Fruit fly (Drosophila melanogaster) whole organism, prepupa: ENCODE measurements around the gene hale.

Experiments used
- Blimp-1 ChIP-seq: fragments of 200-800 bp; sonication (Bioruptor generic); optimal IDR thresholded peaks from 3 replicates; lab custom pipeline; 2017; ENCODE audit warnings: missing biosample characterization, missing genetic modification characterization, mild to moderate bottlenecking, moderate library complexity, missing genetic modification reagents
- CG11294 ChIP-seq: fragments of 200-800 bp; sonication (Bioruptor generic); IDR thresholded peaks from 2 replicates; pipeline ENCODE4 v1.3.6; 2022; ENCODE audit warnings: missing biosample characterization, missing genetic modification characterization
- CG11902 ChIP-seq: fragments of 200-800 bp; sonication (Bioruptor generic); optimal IDR thresholded peaks from 3 replicates; lab custom pipeline; 2016; ENCODE audit warnings: missing biosample characterization, missing genetic modification characterization
- CG16779 ChIP-seq: fragments of 200-800 bp; sonication (Bioruptor generic); optimal IDR thresholded peaks from 3 replicates; lab custom pipeline; 2017; ENCODE audit warnings: missing biosample characterization, mild to moderate bottlenecking, missing genetic modification characterization
- CG31627 ChIP-seq: fragments of 200-800 bp; sonication (Bioruptor generic); optimal IDR thresholded peaks from 3 replicates; lab custom pipeline; 2016; ENCODE audit warnings: missing biosample characterization, missing genetic modification characterization
- CG32006 ChIP-seq: fragments of 200-800 bp; sonication (Bioruptor generic); optimal IDR thresholded peaks from 3 replicates; lab custom pipeline; 2017; ENCODE audit warnings: missing biosample characterization, mild to moderate bottlenecking, missing genetic modification characterization
- CG34406 ChIP-seq: fragments of 200-800 bp; sonication (Bioruptor generic); optimal IDR thresholded peaks from 3 replicates; lab custom pipeline; 2016; ENCODE audit warnings: missing biosample characterization, missing genetic modification characterization
- CG4318 ChIP-seq: fragments of 200-800 bp; sonication (Bioruptor generic); optimal IDR thresholded peaks from 3 replicates; lab custom pipeline; 2017; ENCODE audit warnings: missing biosample characterization, mild to moderate bottlenecking, missing genetic modification characterization
- CG6276 ChIP-seq: fragments of 200-800 bp; sonication (Bioruptor generic); optimal IDR thresholded peaks from 2 replicates; lab custom pipeline; 2017; ENCODE audit warnings: missing biosample characterization, mild to moderate bottlenecking, missing genetic modification characterization
- CG6792 ChIP-seq: fragments of 200-800 bp; sonication (Bioruptor generic); optimal IDR thresholded peaks from 3 replicates; lab custom pipeline; 2016; ENCODE audit warnings: missing biosample characterization, missing genetic modification characterization
- CG6808 ChIP-seq: fragments of 200-800 bp; sonication (Bioruptor generic); optimal IDR thresholded peaks from 3 replicates; lab custom pipeline; 2017; ENCODE audit warnings: missing biosample characterization, missing genetic modification characterization, mild to moderate bottlenecking, moderate library complexity, missing genetic modification reagents
- CG6854 ChIP-seq: fragments of 200-800 bp; sonication (Bioruptor generic); optimal IDR thresholded peaks from 2 replicates; lab custom pipeline; 2017; ENCODE audit warnings: missing biosample characterization, mild to moderate bottlenecking, missing genetic modification characterization
- CG8319 ChIP-seq: fragments of 200-800 bp; sonication (Bioruptor generic); optimal IDR thresholded peaks from 3 replicates; lab custom pipeline; 2016; ENCODE audit warnings: missing biosample characterization, missing genetic modification characterization
- Eip75B ChIP-seq: fragments of 200-800 bp; sonication (Bioruptor generic); optimal IDR thresholded peaks from 3 replicates; lab custom pipeline; 2016; ENCODE audit warnings: missing biosample characterization, missing genetic modification characterization
- Eip78C ChIP-seq: fragments of 200-800 bp; sonication (Bioruptor generic); peaks from one replicate; lab custom pipeline; 2016; ENCODE audit warnings: missing biosample characterization, missing genetic modification characterization
- Eip93F ChIP-seq: fragments of 200-800 bp; sonication (Bioruptor generic); optimal IDR thresholded peaks from 2 replicates; lab custom pipeline; 2016; ENCODE audit warnings: missing biosample characterization, mild to moderate bottlenecking, missing genetic modification characterization
- Hr38 ChIP-seq: sonication (Bioruptor generic); optimal IDR thresholded peaks from 2 replicates; lab custom pipeline; 2016; ENCODE audit warnings: missing biosample characterization, missing genetic modification characterization
- Hr4 ChIP-seq: fragments of 200-800 bp; sonication (Bioruptor generic); optimal IDR thresholded peaks from 3 replicates; lab custom pipeline; 2016; ENCODE audit warnings: missing biosample characterization, missing genetic modification characterization
- Lpt ChIP-seq: fragments of 200-800 bp; sonication (Bioruptor generic); optimal IDR thresholded peaks from 3 replicates; lab custom pipeline; 2016; ENCODE audit warnings: missing biosample characterization, missing genetic modification characterization
- Smox ChIP-seq: fragments of 200-800 bp; sonication (Bioruptor generic); optimal IDR thresholded peaks from 3 replicates; lab custom pipeline; 2016; ENCODE audit warnings: missing biosample characterization, missing genetic modification characterization
- Sox102F ChIP-seq: fragments of 200-800 bp; sonication (Bioruptor generic); optimal IDR thresholded peaks from 2 replicates; lab custom pipeline; 2016; ENCODE audit warnings: missing biosample characterization, mild to moderate bottlenecking, missing genetic modification characterization
- acj6 ChIP-seq: fragments of 200-800 bp; sonication (Bioruptor generic); optimal IDR thresholded peaks from 3 replicates; lab custom pipeline; 2016; ENCODE audit warnings: missing biosample characterization, missing genetic modification characterization
- cyc ChIP-seq: fragments of 200-800 bp; sonication (Bioruptor generic); optimal IDR thresholded peaks from 3 replicates; lab custom pipeline; 2016; ENCODE audit warnings: missing biosample characterization, missing genetic modification characterization
- dac ChIP-seq: fragments of 200-800 bp; sonication (Bioruptor generic); optimal IDR thresholded peaks from 2 replicates; lab custom pipeline; 2017; ENCODE audit warnings: missing biosample characterization, mild to moderate bottlenecking, missing genetic modification characterization
- dsx ChIP-seq: fragments of 200-800 bp; optimal IDR thresholded peaks from 3 replicates; lab custom pipeline; 2019; ENCODE audit warnings: missing biosample characterization, mild to moderate bottlenecking, missing genetic modification characterization, moderate library complexity; ENCODE audit not compliant: poor library complexity, severe bottlenecking
- eg ChIP-seq: fragments of 200-800 bp; sonication (Bioruptor generic); IDR thresholded peaks from 3 replicates; pipeline ENCODE4 v1.3.6; 2022; ENCODE audit warnings: missing biosample characterization, missing genetic modification characterization
- esn ChIP-seq: fragments of 200-800 bp; sonication (Bioruptor generic); optimal IDR thresholded peaks from 2 replicates; lab custom pipeline; 2016; ENCODE audit warnings: missing biosample characterization, mild to moderate bottlenecking, missing genetic modification characterization, moderate library complexity
- fd85E ChIP-seq: fragments of 200-800 bp; sonication (Bioruptor generic); optimal IDR thresholded peaks from 3 replicates; lab custom pipeline; 2016; ENCODE audit warnings: missing biosample characterization, missing genetic modification characterization
- fkh ChIP-seq: fragments of 200-800 bp; sonication (Bioruptor generic); optimal IDR thresholded peaks from 3 replicates; lab custom pipeline; 2017; ENCODE audit warnings: missing biosample characterization, mild to moderate bottlenecking, missing genetic modification characterization, moderate library complexity
- lz ChIP-seq: fragments of 200-800 bp; sonication (Bioruptor generic); optimal IDR thresholded peaks from 3 replicates; lab custom pipeline; 2016; ENCODE audit warnings: missing biosample characterization, missing genetic modification characterization
- pdm3 ChIP-seq: fragments of 200-800 bp; sonication (Bioruptor generic); optimal IDR thresholded peaks from 3 replicates; lab custom pipeline; 2016; ENCODE audit warnings: missing biosample characterization, missing genetic modification characterization
- ss ChIP-seq, 2 experiments: fragments of 200-800 bp; sonication (Bioruptor generic); optimal IDR thresholded peaks; 2 replicates in 1 of 2; 3 replicates in 1 of 2; lab custom pipeline; 2017 to 2018; ENCODE audit warnings: mild to moderate bottlenecking in 2 of 2, missing biosample characterization in 2 of 2, missing genetic modification characterization in 2 of 2, moderate library complexity in 1 of 2
- svp ChIP-seq: fragments of 200-800 bp; sonication (Bioruptor generic); peaks from one replicate; lab custom pipeline; 2016; ENCODE audit warnings: missing biosample characterization, missing genetic modification characterization
- topi ChIP-seq: fragments of 200-800 bp; sonication (Bioruptor generic); optimal IDR thresholded peaks from 3 replicates; lab custom pipeline; 2016; ENCODE audit warnings: missing biosample characterization, missing genetic modification characterization
- vri ChIP-seq: fragments of 200-800 bp; sonication (Bioruptor generic); optimal IDR thresholded peaks from 3 replicates; lab custom pipeline; 2016; ENCODE audit warnings: missing biosample characterization, mild to moderate bottlenecking, missing genetic modification characterization

The hale gene

DNA sequence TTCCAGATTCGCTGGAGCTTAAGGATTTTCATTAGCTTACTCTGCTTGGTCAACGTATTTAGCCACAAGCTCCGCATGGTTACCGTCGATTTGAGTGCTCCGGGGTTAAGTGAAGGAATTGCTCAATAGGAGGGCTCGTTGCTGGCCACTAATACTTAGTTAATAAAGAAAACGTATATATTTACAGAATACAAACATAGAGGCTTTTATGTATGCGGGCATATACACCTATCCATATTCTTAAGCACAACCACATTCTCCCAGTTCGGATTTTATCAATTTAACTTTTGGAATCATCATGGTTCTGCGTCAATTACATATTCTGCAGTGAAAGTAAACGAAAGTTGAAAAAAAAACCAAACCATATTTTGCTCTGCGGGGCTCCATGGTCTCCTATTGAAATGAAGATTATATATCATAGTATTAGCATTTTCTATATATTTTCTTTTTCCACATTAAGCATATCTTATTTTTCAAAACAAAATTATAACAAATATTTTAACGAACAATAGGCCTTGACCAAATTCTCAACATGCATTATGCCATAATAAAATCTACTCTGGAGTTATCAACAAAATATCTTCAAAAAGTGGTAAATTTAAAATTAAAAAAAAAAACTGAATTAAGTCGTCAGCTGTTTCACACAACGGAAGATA lies 14.5 kb upstream of the hale start, which contains the start of the genes Tom20 and Gabat:
TSS of gene Tom20 (plus strand) at position 564 of the 656 bp plus-strand sequence.
TSS of gene Gabat (minus strand) at position 606 of the 656 bp plus-strand sequence.
- TF ChIP-seq acj6 (GFP tag; lab: Kevin White, UChicago) (no peak), Eip78C (GFP tag; lab: Kevin White, UChicago) (peak; percentile 68)

DNA sequence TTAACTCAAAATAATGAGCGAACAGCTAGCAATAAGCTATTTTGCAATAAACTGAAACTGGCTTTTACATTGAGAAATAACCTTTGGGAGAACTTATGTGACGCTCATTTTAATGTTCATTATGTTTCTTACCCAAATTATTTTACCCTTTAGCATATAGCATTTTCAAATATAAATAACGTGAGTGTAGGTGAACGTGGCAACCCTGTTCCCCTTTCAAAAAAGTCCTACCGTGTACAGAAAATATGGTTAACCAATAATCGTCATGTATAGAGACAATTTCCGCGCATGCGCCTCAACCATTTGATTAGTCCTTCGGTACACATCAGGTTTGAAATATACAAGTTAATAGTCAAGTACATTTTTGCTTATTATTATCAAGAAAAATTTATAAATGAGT lies 8.3 kb upstream of the hale start:
- TF ChIP-seq CG16779: no peak
- no peak for TF ChIP-seq CG6854 (GFP tag; lab: Kevin White, UChicago)
- TF ChIP-seq pdm3 (GFP tag; lab: Kevin White, UChicago): no peak
- no peak for TF ChIP-seq eg
- TF ChIP-seq svp: no peak
- no peak for TF ChIP-seq Blimp-1 (GFP tag; lab: Kevin White, UChicago)
- no peak for TF ChIP-seq CG8319
- TF ChIP-seq esn (GFP tag; lab: Kevin White, UChicago): no peak
- TF ChIP-seq Hr38: no peak
- TF ChIP-seq cyc: no peak
- no peak for TF ChIP-seq vri
- TF ChIP-seq CG32006 (GFP tag; lab: Kevin White, UChicago): no peak
- TF ChIP-seq dsx (GFP tag; lab: Kevin White, UChicago): no peak
- no peak for TF ChIP-seq CG11902
- TF ChIP-seq Sox102F: no peak
- no peak for TF ChIP-seq CG6808 (GFP tag; lab: Kevin White, UChicago)
- TF ChIP-seq Lpt: no peak
- no peak for TF ChIP-seq ss (GFP tag; optimal IDR thresholded peaks at IDR 0.05; lab: Kevin White, UChicago)
- no peak for TF ChIP-seq dac (GFP tag; lab: Kevin White, UChicago)
- no peak for TF ChIP-seq Eip75B (GFP tag; lab: Kevin White, UChicago)

DNA sequence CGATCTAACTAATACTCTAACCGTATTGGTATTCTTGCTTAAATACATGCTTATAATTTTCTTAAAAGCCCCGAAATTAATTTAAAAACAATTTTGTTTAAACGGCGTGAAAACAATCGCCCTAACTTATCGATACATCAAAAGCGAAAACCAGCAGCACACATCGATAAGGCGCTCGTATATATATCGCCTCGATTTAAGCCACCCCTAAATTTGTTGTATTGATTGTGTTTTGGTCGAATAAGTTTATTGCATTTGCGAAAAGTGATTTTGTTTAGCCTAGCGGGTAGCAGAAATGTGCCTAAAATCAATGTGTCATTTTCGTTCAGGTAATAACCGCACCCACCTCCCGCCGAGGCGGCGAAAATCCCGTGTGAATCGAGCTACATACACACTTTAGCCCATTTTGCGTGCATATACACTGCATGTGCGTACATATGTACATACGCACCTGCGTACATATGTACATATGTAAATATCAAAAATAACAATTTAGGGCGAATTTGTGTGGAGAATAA lies 6.1 kb upstream of the hale start, which contains the start of the genes CG7646 and Nca:
TSS of gene CG7646 (plus strand) at position 174 of the 518 bp plus-strand sequence.
TSS of gene Nca (plus strand) at position 174 of the 518 bp plus-strand sequence.
- TF ChIP-seq fkh (GFP tag; lab: Kevin White, UChicago): peak; percentile 73
- no peak for TF ChIP-seq CG6854 (GFP tag; lab: Kevin White, UChicago)
- TF ChIP-seq lz (GFP tag; lab: Kevin White, UChicago): peak; percentile 14
- no peak for TF ChIP-seq fd85E
- TF ChIP-seq Hr4: peak; percentile 1
- TF ChIP-seq CG8319: no peak
- TF ChIP-seq CG31627 (GFP tag; lab: Kevin White, UChicago): peak; percentile 15

DNA sequence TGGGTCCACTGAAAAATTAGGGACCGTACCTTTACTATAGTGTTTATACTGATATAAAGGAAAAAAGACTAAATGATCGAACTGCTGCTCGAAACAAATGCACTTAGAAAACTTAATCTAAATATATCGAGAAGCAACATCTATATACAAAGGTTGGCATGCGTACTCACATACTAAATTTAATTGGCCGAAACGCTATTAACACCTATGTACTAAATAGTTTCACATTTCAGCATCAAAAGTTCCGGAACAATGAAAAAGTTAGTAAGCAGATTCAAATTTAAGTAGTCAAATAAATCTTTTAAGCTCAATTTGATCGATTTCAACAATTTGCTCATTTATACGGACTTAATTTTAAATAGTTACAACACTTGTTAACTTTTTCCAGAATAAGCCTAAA lies 5.5 kb upstream of the hale start, which contains the start of gene fln:
TSS of gene fln (minus strand) at position 101 of the 400 bp plus-strand sequence.
- TF ChIP-seq CG6854 (GFP tag; lab: Kevin White, UChicago) (no peak), lz (GFP tag; lab: Kevin White, UChicago) (no peak), CG11294 (GFP tag; lab: Robert Waterston, UW) (no peak), CG6276 (GFP tag; lab: Kevin White, UChicago) (no peak), CG6792 (GFP tag; lab: Kevin White, UChicago) (no peak), pdm3 (GFP tag; lab: Kevin White, UChicago) (no peak), svp (no peak), Smox (no peak), topi (GFP tag; lab: Kevin White, UChicago) (no peak), CG4318 (GFP tag; lab: Kevin White, UChicago) (no peak), CG11902 (no peak), Eip93F (GFP tag; lab: Kevin White, UChicago) (no peak), Eip78C (GFP tag; lab: Kevin White, UChicago) (no peak), Eip75B (GFP tag; lab: Kevin White, UChicago) (no peak), CG34406 (no peak)
